Worm (Caenorhabditis elegans) whole organism, late embryonic: ENCODE measurements around the gene nhr-79.

Experiments used
- Y22D7AL.16 ChIP-seq: sonication (generic microtip); optimal IDR thresholded peaks from 2 replicates; lab custom pipeline; 2016; ENCODE audit warnings: missing genetic modification characterization, missing compliant biosample characterization
- ama-1 ChIP-seq: fragments of 150-350 bp; optimal IDR thresholded peaks from 2 replicates; lab custom pipeline; 2014
- hlh-30 ChIP-seq: sonication (generic microtip); optimal IDR thresholded peaks from 2 replicates; lab custom pipeline; 2017; ENCODE audit warnings: antibody characterized with exemption, missing genetic modification characterization, missing compliant biosample characterization; ENCODE audit not compliant: insufficient read depth
- lin-11 ChIP-seq: fragments of 200-800 bp; sonication (Bioruptor generic); optimal IDR thresholded peaks from 2 replicates; lab custom pipeline; 2018; ENCODE audit warnings: mild to moderate bottlenecking, missing genetic modification characterization, missing compliant biosample characterization
- rnt-1 ChIP-seq: sonication (generic microtip); optimal IDR thresholded peaks from 2 replicates; lab custom pipeline; 2016; ENCODE audit warnings: missing genetic modification characterization, missing compliant biosample characterization
- sox-4 ChIP-seq: sonication (generic microtip); optimal IDR thresholded peaks from 2 replicates; lab custom pipeline; 2017; ENCODE audit warnings: mild to moderate bottlenecking, missing genetic modification characterization, inconsistent platforms, missing compliant biosample characterization
- ttx-3 ChIP-seq: sonication (generic microtip); optimal IDR thresholded peaks from 2 replicates; lab custom pipeline; 2016; ENCODE audit warnings: missing genetic modification reagents, missing genetic modification characterization, missing compliant biosample characterization

DNA sequence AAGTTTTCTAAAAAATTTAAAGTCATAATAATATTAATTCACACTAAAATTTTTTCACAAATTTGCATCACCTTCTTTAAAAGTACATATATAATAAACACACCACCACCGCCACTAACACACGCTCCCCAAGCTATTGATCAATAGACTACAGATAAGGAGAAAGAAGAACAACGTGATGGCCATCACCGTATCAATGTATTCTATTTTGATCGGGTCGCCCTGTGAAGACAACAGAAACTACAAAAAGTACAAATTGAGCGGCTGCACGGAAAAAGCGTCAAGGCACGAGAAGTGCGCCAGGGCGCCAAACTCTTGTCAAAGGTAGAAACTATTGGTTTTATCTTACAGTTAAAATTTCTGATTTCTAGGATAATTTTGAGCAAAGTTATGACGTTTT is 659 bp upstream of the nhr-79 start:
- TF ChIP-seq lin-11 (tag; lab: Kevin White, UChicago) (no peak), ttx-3 (tag; lab: Kevin White, UChicago) (no peak), hlh-30 (tag; lab: Kevin White, UChicago) (no peak), ama-1 (lab: Kevin White, UChicago) (no peak), Y22D7AL.16 (no peak), rnt-1 (tag; lab: Kevin White, UChicago) (no peak), sox-4 (tag; lab: Kevin White, UChicago) (no peak)
